Worm (Caenorhabditis elegans) whole organism, late embryonic: Measurements from ENCODE around the gene rif-1.2.

Experiments
- ahr-1 ChIP-seq: sonication (generic microtip); optimal IDR thresholded peaks from 2 replicates; lab custom pipeline; 2016; ENCODE audit warnings: missing genetic modification characterization, missing compliant biosample characterization
- ceh-18 ChIP-seq: sonication (generic microtip); optimal IDR thresholded peaks from 2 replicates; lab custom pipeline; 2016; ENCODE audit warnings: missing genetic modification characterization, missing compliant biosample characterization
- eyg-1 ChIP-seq: sonication (generic microtip); optimal IDR thresholded peaks from 2 replicates; lab custom pipeline; 2016; ENCODE audit warnings: missing genotype, missing genetic modification characterization, missing compliant biosample characterization
- nhr-232 ChIP-seq: sonication (generic microtip); optimal IDR thresholded peaks from 2 replicates; lab custom pipeline; 2016; ENCODE audit warnings: missing genetic modification characterization, missing compliant biosample characterization
- rnt-1 ChIP-seq: sonication (generic microtip); optimal IDR thresholded peaks from 2 replicates; lab custom pipeline; 2016; ENCODE audit warnings: missing genetic modification characterization, missing compliant biosample characterization
- sox-2 ChIP-seq: fragments of 200-800 bp; sonication (Bioruptor generic); IDR thresholded peaks from 2 replicates; pipeline ENCODE4 v1.3.6; 2022; ENCODE audit warnings: missing genetic modification reagents, missing genetic modification characterization, missing compliant biosample characterization

DNA sequence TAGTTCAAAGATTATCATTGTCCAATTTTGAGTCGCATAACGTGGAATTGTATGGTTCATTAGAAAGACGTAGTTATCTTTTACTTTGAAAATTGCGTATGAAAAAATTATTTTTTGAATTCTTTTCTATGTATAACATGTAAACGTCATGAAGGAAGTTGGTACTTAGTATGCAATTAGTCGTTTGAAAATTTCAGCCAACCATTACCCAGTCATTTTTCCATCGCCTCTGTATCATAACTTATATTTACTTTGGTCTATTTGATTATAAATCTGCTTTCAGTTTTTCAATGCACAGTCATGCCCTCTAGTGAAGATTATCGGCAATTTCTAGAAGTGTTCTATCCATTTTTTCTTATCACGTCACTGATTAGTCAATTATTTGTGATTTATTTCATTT lies 44.8 kb downstream of the rif-1.2 start, which contains the start of gene srd-41:
- TF ChIP-seq rnt-1 (tag; lab: Kevin White, UChicago) (no peak), sox-2 (no peak), ceh-18 (tag; lab: Kevin White, UChicago) (no peak), eyg-1 (no peak), ahr-1 (no peak), nhr-232 (tag; lab: Kevin White, UChicago) (no peak)
